Worm (Caenorhabditis elegans): Measurements from ENCODE around the gene T25C12.3.

DNA sequence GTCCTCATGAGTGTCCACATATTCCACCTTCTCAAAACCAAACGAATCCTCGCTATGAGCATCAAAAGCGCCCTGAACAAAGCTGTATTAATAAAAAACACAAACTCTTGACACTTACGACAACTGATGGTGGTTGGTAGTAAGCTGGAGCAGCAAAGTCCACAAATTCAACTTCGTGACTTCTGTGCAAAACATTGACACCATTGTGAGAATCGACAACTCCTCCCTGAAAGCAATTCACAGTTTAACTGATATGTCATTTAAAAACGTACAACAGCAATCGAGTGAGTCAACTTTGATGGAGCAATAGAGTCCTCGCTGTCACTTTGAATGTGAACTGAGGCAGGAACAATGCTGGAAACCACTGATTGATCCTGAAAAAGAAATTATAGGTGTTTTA lies 17.6 kb upstream of the T25C12.3 start:
- TF ChIP-seq ama-1 (optimal IDR thresholded peaks at IDR 0.05) (no peak), sea-1 (GFP tag; conservative IDR thresholded peaks at IDR 0.05) (no peak), flt-1 (GFP tag; IDR thresholded peaks at IDR 0.05) (no peak), hmg-4 (GFP tag; optimal IDR thresholded peaks at IDR 0.05) (no peak), hmbx-1 (tag; optimal IDR thresholded peaks at IDR 0.05) (no peak), ceh-13 (GFP tag; optimal IDR thresholded peaks at IDR 0.05) (no peak), ceh-36 (tag; optimal IDR thresholded peaks at IDR 0.05) (no peak), tra-4 (tag; optimal IDR thresholded peaks at IDR 0.05) (no peak), aly-1 (tag; optimal IDR thresholded peaks at IDR 0.05) (no peak), pes-1 (GFP tag; IDR thresholded peaks at IDR 0.05) (no peak), scrt-1 (GFP tag; IDR thresholded peaks at IDR 0.05) (no peak), F13C5.2 (tag; optimal IDR thresholded peaks at IDR 0.05) (no peak), ets-7 (tag; optimal IDR thresholded peaks at IDR 0.05) (no peak), tbx-11 (GFP tag; IDR thresholded peaks at IDR 0.05) (no peak)

Measured in whole organism, early embryonic.